Worm (Caenorhabditis elegans) whole organism, midembryonic: ENCODE measurements around the gene Y54G9A.5.

Experiments used
- T22C8.4 ChIP-seq: fragments of 200-800 bp; sonication (Bioruptor generic); IDR thresholded peaks from 2 replicates; pipeline ENCODE4 v1.3.6; 2022; ENCODE audit warnings: missing genetic modification characterization, missing compliant biosample characterization
- med-1 ChIP-seq: sonication (generic microtip); optimal IDR thresholded peaks from 2 replicates; lab custom pipeline; 2017; ENCODE audit warnings: missing genetic modification characterization, mild to moderate bottlenecking, missing compliant biosample characterization, antibody characterized with exemption, missing genetic modification reagents; ENCODE audit not compliant: insufficient read depth
- ztf-29 ChIP-seq: fragments of 200-800 bp; sonication (Bioruptor generic); IDR thresholded peaks from 2 replicates; pipeline ENCODE4 v1.3.6; 2022; ENCODE audit warnings: missing genetic modification reagents, missing genetic modification characterization, missing compliant biosample characterization

DNA sequence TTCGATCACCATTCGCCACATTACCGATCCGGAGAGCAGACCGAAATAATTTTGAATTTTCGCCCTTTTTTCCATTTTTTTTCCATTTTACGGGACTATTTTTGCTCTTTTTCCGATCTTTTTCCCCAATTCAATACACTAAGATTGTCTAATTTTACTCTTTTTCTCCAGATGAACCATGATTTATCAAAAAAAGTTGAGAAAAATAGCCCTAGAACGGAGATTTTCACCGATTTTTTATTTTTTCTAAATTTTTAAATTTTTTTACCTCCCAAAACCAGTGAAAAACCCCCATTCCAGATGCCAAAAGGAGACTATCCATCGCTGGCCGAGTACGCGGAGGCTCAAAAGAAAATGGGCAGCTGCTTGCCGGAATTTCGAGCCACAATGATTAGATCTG is 6.6 kb downstream of the Y54G9A.5 start, which contains the start of gene Y54G9A.9:
- TF ChIP-seq ztf-29 (GFP tag; lab: Robert Waterston, UW) (no peak), T22C8.4 (GFP tag; lab: Robert Waterston, UW) (no peak), med-1 (GFP tag; lab: Kevin White, UChicago) (no peak)
